Fruit fly (Drosophila melanogaster) whole organism, wandering third instar larva: ENCODE data around the gene CG8861.

Source experiments
- Abd-B ChIP-seq: fragments of >200 bp; optimal IDR thresholded peaks from 2 replicates; lab custom pipeline; 2017; ENCODE audit warnings: missing biosample characterization, missing genetic modification characterization
- CG9705 ChIP-seq: fragments of 200-800 bp; sonication (Bioruptor generic); optimal IDR thresholded peaks from 2 replicates; lab custom pipeline; 2018; ENCODE audit warnings: missing biosample characterization, mild to moderate bottlenecking, missing genetic modification characterization
- CrebA ChIP-seq: fragments of 200-800 bp; sonication (Bioruptor generic); optimal IDR thresholded peaks from 2 replicates; lab custom pipeline; 2016; ENCODE audit warnings: missing biosample characterization, mild to moderate bottlenecking, missing genetic modification characterization, borderline replicate concordance
- Dfd ChIP-seq: fragments of >200 bp; optimal IDR thresholded peaks from 2 replicates; lab custom pipeline; 2017; ENCODE audit warnings: missing biosample characterization, missing genetic modification characterization
- Dif ChIP-seq: fragments of 200-275, 200-300 bp; sonication (Bioruptor generic); optimal IDR thresholded peaks from 2 replicates; lab custom pipeline; 2018; ENCODE audit warnings: missing biosample characterization, missing genetic modification characterization; ENCODE audit not compliant: partially characterized antibody
- HLH106 ChIP-seq: fragments of 200-800 bp; optimal IDR thresholded peaks from 3 replicates; lab custom pipeline; 2019; ENCODE audit warnings: missing biosample characterization, mild to moderate bottlenecking, missing genetic modification characterization, moderate library complexity
- Hnf4 ChIP-seq: fragments of 200-800 bp; sonication (Bioruptor generic); optimal IDR thresholded peaks from 2 replicates; lab custom pipeline; 2016; ENCODE audit warnings: missing biosample characterization, mild to moderate bottlenecking, missing genetic modification characterization
- Hr78 ChIP-seq: fragments of >200 bp; optimal IDR thresholded peaks from 2 replicates; lab custom pipeline; 2017; ENCODE audit warnings: missing biosample characterization, missing genetic modification characterization
- Hr83 ChIP-seq: fragments of 200-300 bp; sonication (Bioruptor generic); optimal IDR thresholded peaks from 2 replicates; lab custom pipeline; 2016; ENCODE audit warnings: missing biosample characterization, mild to moderate bottlenecking, missing genetic modification characterization, moderate library complexity; ENCODE audit not compliant: poor library complexity, severe bottlenecking
- Jra ChIP-seq: sonication (Bioruptor generic); optimal IDR thresholded peaks from 2 replicates; lab custom pipeline; 2016; ENCODE audit warnings: missing biosample characterization, missing genetic modification characterization
- Mio ChIP-seq: sonication (Bioruptor generic); optimal IDR thresholded peaks from 2 replicates; lab custom pipeline; 2016; ENCODE audit warnings: missing biosample characterization, missing genetic modification characterization
- Myc ChIP-seq: fragments of >200 bp; optimal IDR thresholded peaks from 2 replicates; lab custom pipeline; 2017
- N ChIP-seq: fragments of >200 bp; optimal IDR thresholded peaks from 2 replicates; lab custom pipeline; 2018; ENCODE audit warnings: missing biosample characterization, missing external identifiers, missing genetic modification characterization
- OdsH ChIP-seq: fragments of 200-800 bp; sonication (Bioruptor generic); optimal IDR thresholded peaks from 2 replicates; lab custom pipeline; 2016; ENCODE audit warnings: missing biosample characterization, mild to moderate bottlenecking, missing genetic modification characterization
- Rel ChIP-seq, 2 experiments: fragments of 200-800 bp; sonication (Bioruptor generic) in 1 of 2; optimal IDR thresholded peaks; 2 replicates in 1 of 2; 3 replicates in 1 of 2; lab custom pipeline; 2016 to 2019; ENCODE audit warnings: mild to moderate bottlenecking in 2 of 2, missing biosample characterization in 2 of 2, missing genetic modification characterization in 2 of 2, moderate library complexity in 1 of 2
- Sp1 ChIP-seq: fragments of 200-800 bp; sonication (Bioruptor generic); optimal IDR thresholded peaks from 3 replicates; lab custom pipeline; 2019; ENCODE audit warnings: missing biosample characterization, mild to moderate bottlenecking, missing genetic modification characterization, moderate library complexity
- br ChIP-seq: fragments of 200-800 bp; sonication (Bioruptor generic); optimal IDR thresholded peaks from 2 replicates; lab custom pipeline; 2016; ENCODE audit warnings: missing biosample characterization, missing genetic modification characterization
- brk ChIP-seq: fragments of 200-800 bp; sonication (Bioruptor generic); optimal IDR thresholded peaks from 2 replicates; lab custom pipeline; 2016; ENCODE audit warnings: missing biosample characterization, mild to moderate bottlenecking, missing genetic modification characterization
- dl ChIP-seq, 2 experiments: fragments of 175-275, 200-275 bp in 1 of 2; fragments of 200-275 bp in 1 of 2; sonication (Bioruptor generic); optimal IDR thresholded peaks; lab custom pipeline; 2018; ENCODE audit warnings: mild to moderate bottlenecking in 2 of 2, missing biosample characterization in 2 of 2, missing genetic modification characterization in 2 of 2, moderate library complexity in 2 of 2; ENCODE audit not compliant: partially characterized antibody in 2 of 2, insufficient read depth in 1 of 2
- dmrt93B ChIP-seq: fragments of 200-800 bp; sonication (Bioruptor generic); optimal IDR thresholded peaks from 2 replicates; lab custom pipeline; 2018; ENCODE audit warnings: missing biosample characterization, mild to moderate bottlenecking, missing genetic modification characterization
- dsf ChIP-seq: sonication (Bioruptor generic); optimal IDR thresholded peaks from 2 replicates; lab custom pipeline; 2016; ENCODE audit warnings: missing biosample characterization, missing genetic modification characterization, borderline replicate concordance
- ey ChIP-seq: fragments of 200-800 bp; sonication (Bioruptor generic); optimal IDR thresholded peaks from 2 replicates; lab custom pipeline; 2016; ENCODE audit warnings: missing biosample characterization, missing genetic modification characterization
- foxo ChIP-seq, 2 experiments: fragments of 200-800 bp; sonication (Bioruptor generic); optimal IDR thresholded peaks; 2 replicates in 1 of 2; 3 replicates in 1 of 2; lab custom pipeline; 2016 to 2017; ENCODE audit warnings: missing biosample characterization in 2 of 2, missing genetic modification characterization in 2 of 2
- fru ChIP-seq: fragments of 200-800 bp; sonication (Bioruptor generic); optimal IDR thresholded peaks from 3 replicates; lab custom pipeline; 2016; ENCODE audit warnings: missing biosample characterization, mild to moderate bottlenecking, missing genetic modification characterization
- h ChIP-seq: fragments of 200-800 bp; sonication (Bioruptor generic); optimal IDR thresholded peaks from 3 replicates; lab custom pipeline; 2016; ENCODE audit warnings: missing biosample characterization, mild to moderate bottlenecking, missing genetic modification characterization
- jim ChIP-seq: fragments of 175-275, 200-325 bp; sonication (Bioruptor generic); optimal IDR thresholded peaks from 2 replicates; lab custom pipeline; 2016; ENCODE audit warnings: missing biosample characterization, mild to moderate bottlenecking, missing genetic modification characterization
- lola ChIP-seq: fragments of >200 bp; optimal IDR thresholded peaks from 2 replicates; lab custom pipeline; 2017; ENCODE audit warnings: missing biosample characterization, missing genetic modification characterization
- pan ChIP-seq: fragments of >200 bp; optimal IDR thresholded peaks from 2 replicates; lab custom pipeline; 2017
- psq ChIP-seq: fragments of 200-800 bp; sonication (Bioruptor generic); optimal IDR thresholded peaks from 3 replicates; lab custom pipeline; 2017; ENCODE audit warnings: missing biosample characterization, mild to moderate bottlenecking, missing genetic modification characterization, moderate library complexity
- rgr ChIP-seq: fragments of 200-800 bp; sonication (Bioruptor generic); optimal IDR thresholded peaks from 3 replicates; lab custom pipeline; 2016; ENCODE audit warnings: missing biosample characterization, mild to moderate bottlenecking, missing genetic modification characterization
- sage ChIP-seq: fragments of 200-800 bp; sonication (Bioruptor generic); optimal IDR thresholded peaks from 2 replicates; lab custom pipeline; 2016; ENCODE audit warnings: missing biosample characterization, mild to moderate bottlenecking, missing genetic modification characterization
- sv ChIP-seq: fragments of 200-800 bp; sonication (Bioruptor generic); optimal IDR thresholded peaks from 3 replicates; lab custom pipeline; 2016; ENCODE audit warnings: missing biosample characterization, missing genetic modification characterization
- tai ChIP-seq: sonication (Bioruptor generic); optimal IDR thresholded peaks from 2 replicates; lab custom pipeline; 2016; ENCODE audit warnings: missing biosample characterization, missing genetic modification characterization
- usp ChIP-seq: fragments of >200 bp; optimal IDR thresholded peaks from 2 replicates; lab custom pipeline; 2017; ENCODE audit warnings: missing biosample characterization, missing genetic modification characterization

Gene CG8861

dm6 chr3R:9345904-9346303, 17.6 kb upstream of the CG8861 start:
- TF ChIP-seq brk (GFP tag; lab: Kevin White, UChicago) (no peak), Dif (GFP tag; lab: Kevin White, UChicago) (no peak), HLH106 (no peak), usp (GFP tag; lab: Kevin White, UChicago) (no peak), Myc (lab: Kevin White, UChicago) (no peak), Hnf4 (no peak), OdsH (GFP tag; lab: Kevin White, UChicago) (no peak), br (no peak), sv (GFP tag; lab: Kevin White, UChicago) (no peak), tai (GFP tag; lab: Kevin White, UChicago) (no peak), Jra (GFP tag; lab: Kevin White, UChicago) (no peak), Hr78 (GFP tag; lab: Kevin White, UChicago) (no peak), sage (GFP tag; lab: Kevin White, UChicago) (no peak), Mio (no peak), Sp1 (GFP tag; lab: Kevin White, UChicago) (no peak)

dm6 chr3R:9344791-9345208, 16.5 kb upstream of the CG8861 start:
- no peak for TF ChIP-seq Hr78 (GFP tag; lab: Kevin White, UChicago)
- TF ChIP-seq foxo (GFP tag; optimal IDR thresholded peaks at IDR 0.05; lab: Kevin White, UChicago): peak; percentile 28 to 35
- peak; percentile 4 for TF ChIP-seq psq (GFP tag; lab: Kevin White, UChicago)
- peak; percentile 39 for TF ChIP-seq fru (GFP tag; lab: Kevin White, UChicago)
- TF ChIP-seq Abd-B (GFP tag; lab: Kevin White, UChicago): no peak
- TF ChIP-seq dsf (GFP tag; lab: Kevin White, UChicago): no peak
- no peak for TF ChIP-seq h (GFP tag; lab: Kevin White, UChicago)
- TF ChIP-seq rgr: peak; percentile 40
- TF ChIP-seq dl (GFP tag; optimal IDR thresholded peaks at IDR 0.05; lab: Kevin White, UChicago; ENCODE audit: insufficient read depth in 1 of 2, partially characterized antibody in 2 of 2): no peak
- TF ChIP-seq, all 38 proteins: peak for 4

- TF ChIP-seq CrebA (GFP tag; lab: Kevin White, UChicago): peak; percentile 53
- peak; percentile 44 for TF ChIP-seq h (GFP tag; lab: Kevin White, UChicago)
- TF ChIP-seq pan (lab: Kevin White, UChicago): no peak
- TF ChIP-seq ey (GFP tag; lab: Kevin White, UChicago): no peak
- TF ChIP-seq lola (GFP tag; lab: Kevin White, UChicago): no peak
- no peak for TF ChIP-seq psq (GFP tag; lab: Kevin White, UChicago)
- TF ChIP-seq HLH106: no peak
- TF ChIP-seq Myc (lab: Kevin White, UChicago): no peak
- peak; percentile 51 for TF ChIP-seq sage (GFP tag; lab: Kevin White, UChicago)
- no peak for TF ChIP-seq Dfd
- peak; percentile 13 for TF ChIP-seq Hr83 (GFP tag; lab: Kevin White, UChicago)
- no peak for TF ChIP-seq N (GFP tag; lab: Kevin White, UChicago)
- TF ChIP-seq Hnf4: peak; percentile 27
- peak; percentile 16 for TF ChIP-seq Rel (GFP tag; optimal IDR thresholded peaks at IDR 0.05; lab: Kevin White, UChicago)
- peak; percentile 62 for TF ChIP-seq Rel (tag; optimal IDR thresholded peaks at IDR 0.05; lab: Kevin White, UChicago)
- no peak for TF ChIP-seq CG9705
- TF ChIP-seq dmrt93B (GFP tag; lab: Kevin White, UChicago): no peak
- TF ChIP-seq brk (GFP tag; lab: Kevin White, UChicago): peak; percentile 9
- no peak for TF ChIP-seq jim (GFP tag; lab: Kevin White, UChicago)
Observed at dm6 chr3R:9344186-9344790, 16.0 kb upstream of the CG8861 start.

dm6 chr3R:9343645-9344044, 15.3 kb upstream of the CG8861 start:
- TF ChIP-seq dl (GFP tag; optimal IDR thresholded peaks at IDR 0.05; lab: Kevin White, UChicago; ENCODE audit: insufficient read depth in 1 of 2, partially characterized antibody in 2 of 2) (no peak), N (GFP tag; lab: Kevin White, UChicago) (no peak), CrebA (GFP tag; lab: Kevin White, UChicago) (no peak), OdsH (GFP tag; lab: Kevin White, UChicago) (no peak), ey (GFP tag; lab: Kevin White, UChicago) (no peak), Sp1 (GFP tag; lab: Kevin White, UChicago) (no peak), Dif (GFP tag; lab: Kevin White, UChicago) (no peak), psq (GFP tag; lab: Kevin White, UChicago) (no peak)
- TF ChIP-seq, all 38 proteins: peak for 0
